Fruit fly (Drosophila melanogaster) whole organism, pupa: ENCODE data around the gene Polr3E.

ENCODE experiments used
- CG10348 ChIP-seq: fragments of 200-800 bp; sonication (Bioruptor generic); IDR thresholded peaks from 2 replicates; pipeline ENCODE4 v1.3.6; 2022; ENCODE audit warnings: missing biosample characterization, missing genetic modification characterization
- CG12605 ChIP-seq: fragments of 200-800 bp; sonication (Bioruptor generic); IDR thresholded peaks from 2 replicates; pipeline ENCODE4 v1.3.6; 2022; ENCODE audit warnings: missing biosample characterization, missing genetic modification characterization
- D1 ChIP-seq: fragments of 200-800 bp; sonication (Bioruptor generic); optimal IDR thresholded peaks from 2 replicates; lab custom pipeline; 2018; ENCODE audit warnings: missing biosample characterization, mild to moderate bottlenecking, missing genetic modification characterization, moderate library complexity
- fd96Ca ChIP-seq: fragments of 200-800 bp; sonication (Bioruptor generic); IDR thresholded peaks from 3 replicates; pipeline ENCODE4 v1.3.6; 2022; ENCODE audit warnings: missing biosample characterization, missing genetic modification characterization
- gl ChIP-seq: fragments of 200-800 bp; sonication (Bioruptor generic); optimal IDR thresholded peaks from 2 replicates; lab custom pipeline; 2018; ENCODE audit warnings: missing biosample characterization, mild to moderate bottlenecking, missing genetic modification characterization

DNA sequence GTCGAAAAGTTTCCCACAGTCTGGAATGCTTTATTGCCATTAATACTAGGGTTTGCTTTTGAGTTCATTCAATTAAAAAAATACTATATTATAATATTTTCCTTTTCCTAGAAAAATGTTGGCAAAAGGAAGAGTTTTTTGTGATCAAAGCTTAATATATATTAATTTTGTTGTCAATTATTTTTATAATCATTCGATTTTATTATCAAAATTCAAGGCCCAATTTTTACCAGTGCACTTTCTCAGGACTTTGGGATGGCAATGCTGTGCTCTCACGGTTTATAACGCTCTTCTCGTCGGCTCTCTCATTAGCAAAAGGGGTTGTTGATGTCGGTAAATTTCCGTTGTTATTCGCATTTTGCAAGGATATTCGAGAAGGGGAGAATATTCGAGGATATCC lies 15.4 kb downstream of the Polr3E start:
- TF ChIP-seq CG12605 (GFP tag; lab: Robert Waterston, UW) = no peak
- TF ChIP-seq gl (tag; lab: Kevin White, UChicago) = no peak
- TF ChIP-seq fd96Ca = no peak
- TF ChIP-seq D1 = no peak
- TF ChIP-seq CG10348 (GFP tag; lab: Robert Waterston, UW) = no peak
